Worm (Caenorhabditis elegans) whole organism, mixed stage, embryonic: Measurements from ENCODE around the gene pitr-6.

Experiments
- M03D4.4 ChIP-seq: sonication (generic microtip); optimal IDR thresholded peaks from 2 replicates; lab custom pipeline; 2017; ENCODE audit warnings: mild to moderate bottlenecking, missing genetic modification characterization, missing compliant biosample characterization
- blmp-1 ChIP-seq: fragments of 150-350 bp; optimal IDR thresholded peaks from 2 replicates; lab custom pipeline; 2014; ENCODE audit warnings: missing biosample characterization, missing genetic modification characterization
- ceh-39 ChIP-seq: fragments of 150-350 bp; optimal IDR thresholded peaks from 2 replicates; lab custom pipeline; 2014; ENCODE audit warnings: missing biosample characterization, missing genetic modification characterization
- lsy-2 ChIP-seq: fragments of 150-350 bp; optimal IDR thresholded peaks from 2 replicates; lab custom pipeline; 2014; ENCODE audit warnings: missing biosample characterization, missing genetic modification characterization
- mab-5 ChIP-seq: fragments of 150-350 bp; optimal IDR thresholded peaks from 2 replicates; lab custom pipeline; 2014; ENCODE audit warnings: missing biosample characterization, missing genetic modification characterization
- nhr-12 ChIP-seq: fragments of 150-350 bp; optimal IDR thresholded peaks from 2 replicates; lab custom pipeline; 2014; ENCODE audit warnings: missing biosample characterization, missing genetic modification characterization
- nhr-237 ChIP-seq: fragments of 150-350 bp; optimal IDR thresholded peaks from 2 replicates; lab custom pipeline; 2014; ENCODE audit warnings: missing biosample characterization, missing genetic modification characterization
- nhr-76 ChIP-seq: sonication (generic microtip); optimal IDR thresholded peaks from 2 replicates; lab custom pipeline; 2017; ENCODE audit warnings: missing biosample characterization, missing genetic modification characterization
- sem-2 ChIP-seq: fragments of 200-800 bp; sonication (Bioruptor generic); optimal IDR thresholded peaks from 2 replicates; lab custom pipeline; 2018; ENCODE audit warnings: mild to moderate bottlenecking, missing genetic modification characterization, missing compliant biosample characterization
- unc-120 ChIP-seq: sonication (generic microtip); optimal IDR thresholded peaks from 2 replicates; lab custom pipeline; 2017; ENCODE audit warnings: missing genetic modification characterization, missing compliant biosample characterization; ENCODE audit not compliant: poor library complexity, severe bottlenecking
- unc-39 ChIP-seq: fragments of 150-350 bp; optimal IDR thresholded peaks from 2 replicates; lab custom pipeline; 2014; ENCODE audit warnings: missing biosample characterization, missing genetic modification characterization
- unc-62 ChIP-seq: fragments of 150-350 bp; optimal IDR thresholded peaks from 2 replicates; lab custom pipeline; 2014; ENCODE audit warnings: missing biosample characterization, missing genetic modification reagents, missing genetic modification characterization
- zip-8 ChIP-seq: fragments of 150-350 bp; optimal IDR thresholded peaks from 2 replicates; lab custom pipeline; 2014; ENCODE audit warnings: missing biosample characterization, missing genetic modification characterization

The pitr-6 gene

DNA sequence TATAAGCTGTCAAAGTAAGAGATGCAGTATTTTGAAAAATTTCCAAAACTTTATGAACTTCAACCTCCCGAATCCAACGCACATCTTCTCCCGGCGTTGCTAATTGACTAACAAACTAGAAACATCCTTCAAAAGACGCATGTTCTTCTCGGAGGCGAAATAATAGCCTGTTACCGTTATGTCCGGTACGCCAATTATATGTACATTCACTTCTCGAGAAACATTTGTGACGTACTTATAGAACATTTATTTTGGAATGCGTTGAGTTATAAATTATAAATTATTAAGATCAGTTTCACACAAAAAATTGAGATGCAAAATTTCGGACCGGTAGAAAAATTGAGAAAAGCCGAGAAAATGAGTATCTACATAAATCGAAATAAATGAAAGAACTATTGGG lies 51.9 kb downstream of the pitr-6 start, which contains the start of gene T21B4.3:
T21B4.3 (minus strand) TSS at position 101 of the 400 bp plus-strand sequence.
- no peak for TF ChIP-seq M03D4.4 (tag; lab: Kevin White, UChicago)
- no peak for TF ChIP-seq ceh-39 (tag; lab: Kevin White, UChicago)
- no peak for TF ChIP-seq blmp-1 (tag; lab: Kevin White, UChicago)
- no peak for TF ChIP-seq unc-120 (tag; lab: Kevin White, UChicago)
- no peak for TF ChIP-seq mab-5 (tag; lab: Kevin White, UChicago)
- no peak for TF ChIP-seq zip-8 (tag; lab: Kevin White, UChicago)
- no peak for TF ChIP-seq nhr-12 (tag; lab: Kevin White, UChicago)
- TF ChIP-seq unc-62 = no peak
- no peak for TF ChIP-seq lsy-2 (tag; lab: Kevin White, UChicago)
- no peak for TF ChIP-seq nhr-237 (tag; lab: Kevin White, UChicago)
- no peak for TF ChIP-seq unc-39 (tag; lab: Kevin White, UChicago)
- TF ChIP-seq sem-2 (GFP tag; lab: Kevin White, UChicago) = no peak
- TF ChIP-seq nhr-76 (tag; lab: Kevin White, UChicago) = no peak
